Worm (Caenorhabditis elegans): ENCODE results near the gene C08B6.10.

- TF ChIP-seq ztf-11 (tag; optimal IDR thresholded peaks at IDR 0.05) (no peak), aly-2 (tag; optimal IDR thresholded peaks at IDR 0.05) (no peak), jun-1 (tag; optimal IDR thresholded peaks at IDR 0.05) (no peak), unc-62 (GFP tag; optimal IDR thresholded peaks at IDR 0.05) (no peak), nhr-237 (tag; optimal IDR thresholded peaks at IDR 0.05) (no peak), lin-39 (tag; optimal IDR thresholded peaks at IDR 0.05) (no peak), daf-12 (tag; optimal IDR thresholded peaks at IDR 0.05) (no peak), hmg-11 (tag; optimal IDR thresholded peaks at IDR 0.05) (no peak), nhr-77 (tag; optimal IDR thresholded peaks at IDR 0.05) (no peak)
Observed at ce11 chrV:10107309-10107708, 18.0 kb upstream of the C08B6.10 start, which contains the start of gene C08B6.11.
